Fruit fly (Drosophila melanogaster): ENCODE measurements around the gene CG15358.

- no peak for TF ChIP-seq CG4496 (GFP tag; IDR thresholded peaks at IDR 0.05)
- no peak for TF ChIP-seq CG8159 (tag; optimal IDR thresholded peaks at IDR 0.05)
- peak; percentile 4 for TF ChIP-seq EcR (GFP tag; optimal IDR thresholded peaks at IDR 0.05)
- TF ChIP-seq CG17806 (tag; optimal IDR thresholded peaks at IDR 0.05): no peak
- no peak for TF ChIP-seq Ets98B (GFP tag; IDR thresholded peaks at IDR 0.05)
- TF ChIP-seq D1 (tag; optimal IDR thresholded peaks at IDR 0.05): no peak
- TF ChIP-seq CG13204 (GFP tag; optimal IDR thresholded peaks at IDR 0.05): no peak
- no peak for TF ChIP-seq CG34367 (tag; optimal IDR thresholded peaks at IDR 0.05)
- TF ChIP-seq Snoo (tag; optimal IDR thresholded peaks at IDR 0.05): no peak
- no peak for TF ChIP-seq CG9948 (tag; optimal IDR thresholded peaks at IDR 0.05)
Observed at dm6 chr2L:1909681-1910080, 26.7 kb upstream of the CG15358 start.

Measured in whole organism, pupa.